Worm (Caenorhabditis elegans): Measurements from ENCODE around the gene dmsr-5.
"Not testable (repeated sequence)": the region's sequence is repeated elsewhere in the genome, so short reads cannot be mapped to it uniquely, and the experiment has no call there.

dmsr-5 gene

DNA sequence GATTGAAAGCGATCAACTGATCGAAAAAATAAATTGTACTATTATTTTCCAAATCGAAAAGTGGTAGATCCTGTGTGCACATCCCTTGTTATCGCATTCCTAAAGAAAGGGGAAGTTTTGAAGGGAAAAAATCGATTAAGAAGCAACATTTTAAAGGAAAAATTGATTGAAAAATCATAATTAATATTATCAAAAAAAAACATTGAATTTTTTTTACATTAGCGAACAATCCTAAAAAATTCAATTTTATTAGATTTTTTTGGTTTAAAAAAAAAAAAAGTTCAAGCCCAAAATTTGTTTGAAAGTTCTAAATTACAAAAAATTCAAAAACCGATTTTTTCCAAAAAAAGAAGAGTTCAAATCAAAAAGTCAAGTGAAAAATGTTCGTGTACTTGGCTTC lies at the start of gene dmsr-5:
dmsr-5 (minus strand) TSS at position 101 of the 400 bp plus-strand sequence.
- TF ChIP-seq ztf-29 (GFP tag; IDR thresholded peaks at IDR 0.05) (no peak), tab-1 (GFP tag; IDR thresholded peaks at IDR 0.05) (no peak), klf-2 (GFP tag; conservative IDR thresholded peaks at IDR 0.05) (no peak), ref-1 (GFP tag; conservative IDR thresholded peaks at IDR 0.05) (no peak), T22C8.4 (GFP tag; IDR thresholded peaks at IDR 0.05) (no peak), cog-1 (tag; optimal IDR thresholded peaks at IDR 0.05) (no peak)

DNA sequence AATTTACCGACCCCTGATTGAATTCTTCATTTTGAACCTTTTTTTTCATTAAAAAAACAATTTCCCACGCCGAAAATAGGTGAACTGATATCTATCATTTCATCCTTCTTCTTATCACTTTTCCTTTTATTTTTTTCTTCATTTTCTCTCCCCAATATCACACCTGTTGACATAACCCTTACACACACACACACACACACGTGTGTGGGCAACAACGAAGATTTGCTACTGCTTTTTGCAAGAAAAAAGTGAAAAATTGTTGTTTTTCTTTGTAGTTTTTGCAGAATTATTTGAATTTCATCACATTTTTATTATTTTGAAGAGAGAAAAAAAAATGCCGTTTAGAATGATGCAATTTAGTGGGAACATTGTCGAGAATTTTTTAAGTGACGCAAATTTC lies 45.5 kb upstream of the dmsr-5 start:
- TF ChIP-seq med-1 (GFP tag; optimal IDR thresholded peaks at IDR 0.05; ENCODE audit: insufficient read depth), result no peak
- TF ChIP-seq tab-1 (GFP tag; IDR thresholded peaks at IDR 0.05), result no peak
- TF ChIP-seq flt-1 (GFP tag; IDR thresholded peaks at IDR 0.05), result no peak
- no peak for TF ChIP-seq cog-1 (tag; optimal IDR thresholded peaks at IDR 0.05)
- TF ChIP-seq T22C8.4 (GFP tag; IDR thresholded peaks at IDR 0.05), result no peak

DNA sequence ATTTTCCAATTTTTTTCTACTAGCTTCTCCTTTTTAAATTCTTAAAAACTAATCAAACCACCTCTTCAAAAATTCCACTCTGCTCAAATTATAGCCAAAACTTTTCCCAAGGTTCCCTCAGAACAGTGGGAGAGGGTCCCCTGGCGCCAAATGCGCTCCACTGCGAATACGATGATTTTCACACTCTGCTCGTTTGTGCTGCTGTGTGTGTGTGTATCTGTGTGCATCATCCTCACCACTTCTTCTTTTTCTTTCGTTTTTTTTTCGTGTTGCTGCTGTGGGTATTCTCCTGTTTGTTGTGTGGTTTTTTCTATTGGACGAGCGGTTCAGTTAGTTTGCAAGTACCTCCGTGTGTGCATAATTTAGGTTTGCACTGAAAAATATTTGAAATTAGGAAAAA lies 44.2 kb upstream of the dmsr-5 start:
- TF ChIP-seq flt-1 (GFP tag; IDR thresholded peaks at IDR 0.05), result no peak
- no peak for TF ChIP-seq T22C8.4 (GFP tag; IDR thresholded peaks at IDR 0.05)
- no peak for TF ChIP-seq cog-1 (tag; optimal IDR thresholded peaks at IDR 0.05)
- TF ChIP-seq tab-1 (GFP tag; IDR thresholded peaks at IDR 0.05), result no peak
- no peak for TF ChIP-seq klf-2 (GFP tag; conservative IDR thresholded peaks at IDR 0.05)
- TF ChIP-seq med-1 (GFP tag; optimal IDR thresholded peaks at IDR 0.05; ENCODE audit: insufficient read depth), result no peak
- no peak for TF ChIP-seq ztf-23 (GFP tag; IDR thresholded peaks at IDR 0.05)
- TF ChIP-seq ref-1 (GFP tag; conservative IDR thresholded peaks at IDR 0.05), result no peak
- TF ChIP-seq ztf-29 (GFP tag; IDR thresholded peaks at IDR 0.05), result no peak

DNA sequence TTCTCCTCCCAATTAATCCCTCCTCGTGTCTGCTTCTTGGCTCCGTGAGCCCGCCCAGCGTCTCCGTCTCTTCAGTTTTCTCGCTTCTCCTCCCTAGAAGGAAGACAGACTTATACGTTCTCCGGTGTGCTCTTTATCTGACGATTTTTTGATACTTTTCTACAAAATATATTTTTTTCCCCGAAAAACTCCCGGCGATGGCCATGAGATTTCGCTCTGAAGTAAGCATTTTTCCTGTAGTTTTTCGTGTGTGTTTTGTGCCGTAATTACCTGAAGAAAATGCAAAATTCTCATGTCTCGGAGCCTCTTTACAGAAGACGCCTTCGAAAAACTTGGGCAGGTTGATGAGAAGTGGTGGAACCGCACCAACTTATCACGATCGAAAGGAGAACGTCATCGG lies 41.6 kb upstream of the dmsr-5 start, which contains the start of gene spat-2:
spat-2 (plus strand) TSS at position 301 of the 400 bp plus-strand sequence.
- TF ChIP-seq klf-2 (GFP tag; conservative IDR thresholded peaks at IDR 0.05), result no peak
- no peak for TF ChIP-seq ztf-23 (GFP tag; IDR thresholded peaks at IDR 0.05)
- TF ChIP-seq med-1 (GFP tag; optimal IDR thresholded peaks at IDR 0.05; ENCODE audit: insufficient read depth), result no peak
- no peak for TF ChIP-seq cog-1 (tag; optimal IDR thresholded peaks at IDR 0.05)
- no peak for TF ChIP-seq ref-1 (GFP tag; conservative IDR thresholded peaks at IDR 0.05)
- TF ChIP-seq T22C8.4 (GFP tag; IDR thresholded peaks at IDR 0.05), result no peak
- no peak for TF ChIP-seq ztf-29 (GFP tag; IDR thresholded peaks at IDR 0.05)
- TF ChIP-seq flt-1 (GFP tag; IDR thresholded peaks at IDR 0.05), result no peak
- no peak for TF ChIP-seq tab-1 (GFP tag; IDR thresholded peaks at IDR 0.05)

DNA sequence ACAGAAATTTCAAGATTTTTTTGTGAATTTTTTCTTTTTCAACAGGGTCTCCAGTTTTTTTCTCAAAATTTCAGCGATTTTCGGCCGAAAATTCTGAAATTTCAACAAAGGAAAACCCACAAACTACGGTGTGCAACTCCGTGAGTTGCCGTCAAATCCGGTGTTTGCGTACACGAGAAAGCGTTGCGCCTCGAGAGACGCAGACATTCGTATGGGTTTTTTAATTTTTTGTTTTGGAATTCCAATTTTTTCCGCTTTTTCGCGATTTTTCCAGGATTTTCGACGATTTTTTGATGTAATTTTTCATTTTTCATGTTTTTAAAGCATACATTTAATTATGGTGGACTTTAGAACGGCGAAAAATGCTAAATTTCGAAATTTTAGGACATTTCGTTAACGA lies 41.1 kb upstream of the dmsr-5 start:
- TF ChIP-seq flt-1 (GFP tag; IDR thresholded peaks at IDR 0.05) (peak; percentile 72), ztf-29 (GFP tag; IDR thresholded peaks at IDR 0.05) (no peak), med-1 (GFP tag; optimal IDR thresholded peaks at IDR 0.05; ENCODE audit: insufficient read depth) (no peak), ztf-23 (GFP tag; IDR thresholded peaks at IDR 0.05) (peak; percentile 58; the same call in 1 of the 2 replicates), tab-1 (GFP tag; IDR thresholded peaks at IDR 0.05) (no peak)

DNA sequence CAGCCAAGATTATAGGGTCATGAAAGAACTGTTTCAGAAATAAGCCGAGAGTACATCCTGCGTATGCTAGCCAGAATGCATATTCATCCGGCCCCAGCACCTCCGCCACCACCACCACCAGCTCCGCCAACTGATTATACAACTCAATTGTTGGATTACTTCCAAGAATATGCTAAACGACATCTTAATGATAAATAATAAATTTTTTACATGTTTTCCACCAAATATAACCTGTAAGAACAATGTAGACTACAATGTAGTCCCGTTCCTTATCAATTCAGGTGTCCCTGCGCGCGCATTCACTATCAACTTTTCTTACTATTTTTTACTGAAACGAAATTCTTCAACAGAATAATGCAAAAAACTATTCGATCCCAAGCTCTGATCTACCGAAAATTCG lies 37.8 kb upstream of the dmsr-5 start, which contains the start of gene Y48A6B.9:
Y48A6B.9 (plus strand) TSS at position 301 of the 400 bp plus-strand sequence.
- TF ChIP-seq klf-2 (GFP tag; conservative IDR thresholded peaks at IDR 0.05), result no peak
- TF ChIP-seq ztf-23 (GFP tag; IDR thresholded peaks at IDR 0.05), result no peak
- no peak for TF ChIP-seq tab-1 (GFP tag; IDR thresholded peaks at IDR 0.05)
- no peak for TF ChIP-seq flt-1 (GFP tag; IDR thresholded peaks at IDR 0.05)
- no peak for TF ChIP-seq T22C8.4 (GFP tag; IDR thresholded peaks at IDR 0.05)
- no peak for TF ChIP-seq cog-1 (tag; optimal IDR thresholded peaks at IDR 0.05)
- no peak for TF ChIP-seq ztf-29 (GFP tag; IDR thresholded peaks at IDR 0.05)

DNA sequence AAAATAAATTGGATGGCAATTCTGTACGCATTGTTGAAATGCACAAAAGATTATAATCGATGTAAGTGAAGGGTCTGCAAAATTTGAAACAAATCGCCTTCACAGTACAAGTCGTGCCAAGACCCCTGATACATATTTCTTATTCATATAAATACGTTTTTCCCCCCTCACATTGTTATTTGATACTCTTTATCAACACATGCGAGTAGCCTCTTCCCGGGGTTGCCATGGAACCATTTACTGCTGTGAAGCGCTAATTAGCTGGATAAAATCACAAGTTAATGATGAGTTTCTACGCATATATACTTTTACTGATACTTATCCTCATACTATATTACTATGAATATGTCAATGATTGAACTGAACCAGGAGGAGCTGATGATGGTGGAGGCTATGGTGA lies 36.3 kb upstream of the dmsr-5 start, which contains the start of gene Y48A6B.14:
Y48A6B.14 (plus strand) TSS at position 301 of the 400 bp plus-strand sequence.
- TF ChIP-seq tab-1 (GFP tag; IDR thresholded peaks at IDR 0.05) (no peak), ztf-23 (GFP tag; IDR thresholded peaks at IDR 0.05) (no peak), med-1 (GFP tag; optimal IDR thresholded peaks at IDR 0.05; ENCODE audit: insufficient read depth) (no peak), flt-1 (GFP tag; IDR thresholded peaks at IDR 0.05) (no peak)

DNA sequence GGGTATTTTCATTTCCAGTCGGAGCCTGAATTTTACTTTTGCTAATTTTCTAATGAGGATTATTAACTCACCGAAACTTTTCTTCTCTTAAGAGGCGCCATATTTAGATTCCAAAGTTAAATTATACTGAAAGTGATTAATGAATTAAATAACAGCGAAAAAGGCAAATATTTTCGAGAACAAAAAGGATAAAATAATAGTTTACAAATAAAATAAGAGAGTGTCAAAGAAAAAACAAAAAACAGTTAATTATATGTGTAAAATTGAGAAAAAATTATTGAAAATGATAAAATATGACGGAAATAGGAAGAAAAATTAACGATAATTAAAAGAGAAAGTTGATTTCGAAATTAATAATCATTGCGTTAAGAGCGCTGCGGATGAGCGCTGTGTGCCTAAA lies 34.3 kb upstream of the dmsr-5 start, which contains the start of gene Y48A6B.8:
Y48A6B.8 (minus strand) TSS at position 101 of the 400 bp plus-strand sequence.
- TF ChIP-seq tab-1 (GFP tag; IDR thresholded peaks at IDR 0.05); T22C8.4 (GFP tag; IDR thresholded peaks at IDR 0.05); ref-1 (GFP tag; conservative IDR thresholded peaks at IDR 0.05): not testable (repeated sequence)

DNA sequence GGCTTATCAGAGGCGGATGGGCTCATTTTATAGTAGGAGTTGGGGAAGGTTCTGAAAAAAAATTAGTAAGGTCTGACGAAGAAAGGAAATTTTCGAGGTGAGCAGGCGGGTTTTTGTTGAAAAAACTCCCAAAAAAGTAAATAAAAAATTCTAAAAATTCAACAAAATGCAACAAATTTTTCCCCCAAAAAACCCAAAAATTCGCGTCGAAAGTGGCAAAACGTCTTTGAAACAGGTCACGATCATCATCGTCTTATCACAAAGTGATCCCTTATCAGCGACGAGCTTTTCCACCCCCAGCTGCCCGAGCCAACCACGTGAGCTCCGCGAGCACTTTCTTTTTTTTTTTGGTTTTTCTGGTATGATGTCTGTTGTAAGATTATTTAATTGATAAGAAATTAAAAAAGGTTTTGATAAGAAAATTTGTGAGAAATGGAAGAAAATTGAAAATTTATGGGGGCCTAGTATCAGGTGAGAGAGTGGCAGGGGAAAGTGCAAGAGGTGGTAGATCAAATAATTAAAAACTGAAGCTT lies 31.5 kb upstream of the dmsr-5 start, which contains the start of gene Y48A6B.7:
Y48A6B.7 (minus strand) TSS at position 51 of the 533 bp plus-strand sequence.
- no peak for TF ChIP-seq ztf-29 (GFP tag; IDR thresholded peaks at IDR 0.05)
- TF ChIP-seq med-1 (GFP tag; optimal IDR thresholded peaks at IDR 0.05; ENCODE audit: insufficient read depth), result no peak
- TF ChIP-seq T22C8.4 (GFP tag; IDR thresholded peaks at IDR 0.05), result no peak
- no peak for TF ChIP-seq ref-1 (GFP tag; conservative IDR thresholded peaks at IDR 0.05)
- no peak for TF ChIP-seq ztf-23 (GFP tag; IDR thresholded peaks at IDR 0.05)
- no peak for TF ChIP-seq cog-1 (tag; optimal IDR thresholded peaks at IDR 0.05)
- TF ChIP-seq klf-2 (GFP tag; conservative IDR thresholded peaks at IDR 0.05), result no peak

DNA sequence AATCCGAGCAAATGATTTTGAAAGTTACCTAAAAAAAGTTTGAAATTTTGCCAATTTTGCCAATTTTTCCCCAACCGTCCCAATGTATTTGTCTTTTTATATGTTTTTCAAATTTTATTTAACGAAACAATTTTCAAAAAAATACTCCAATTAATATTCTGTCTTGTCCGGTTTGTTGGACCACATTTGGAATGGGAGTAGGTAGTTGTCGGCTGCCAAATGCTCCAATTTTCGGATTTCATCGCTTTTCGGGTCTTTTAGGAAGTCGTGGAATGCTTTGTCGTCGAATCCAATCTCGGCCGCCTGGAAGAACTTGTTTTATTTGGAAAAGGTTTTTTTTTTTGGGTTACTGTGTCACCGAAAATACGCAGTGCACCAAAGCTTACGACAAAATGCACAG lies 30.1 kb upstream of the dmsr-5 start:
- TF ChIP-seq ref-1 (GFP tag; conservative IDR thresholded peaks at IDR 0.05) (no peak), ztf-29 (GFP tag; IDR thresholded peaks at IDR 0.05) (no peak), cog-1 (tag; optimal IDR thresholded peaks at IDR 0.05) (no peak), klf-2 (GFP tag; conservative IDR thresholded peaks at IDR 0.05) (no peak), tab-1 (GFP tag; IDR thresholded peaks at IDR 0.05) (no peak), flt-1 (GFP tag; IDR thresholded peaks at IDR 0.05) (no peak), ztf-23 (GFP tag; IDR thresholded peaks at IDR 0.05) (no peak), T22C8.4 (GFP tag; IDR thresholded peaks at IDR 0.05) (no peak), med-1 (GFP tag; optimal IDR thresholded peaks at IDR 0.05; ENCODE audit: insufficient read depth) (no peak)

Measured in whole organism, midembryonic.